Worm (Caenorhabditis elegans): ENCODE measurements around the gene clec-216.

clec-216 gene

DNA sequence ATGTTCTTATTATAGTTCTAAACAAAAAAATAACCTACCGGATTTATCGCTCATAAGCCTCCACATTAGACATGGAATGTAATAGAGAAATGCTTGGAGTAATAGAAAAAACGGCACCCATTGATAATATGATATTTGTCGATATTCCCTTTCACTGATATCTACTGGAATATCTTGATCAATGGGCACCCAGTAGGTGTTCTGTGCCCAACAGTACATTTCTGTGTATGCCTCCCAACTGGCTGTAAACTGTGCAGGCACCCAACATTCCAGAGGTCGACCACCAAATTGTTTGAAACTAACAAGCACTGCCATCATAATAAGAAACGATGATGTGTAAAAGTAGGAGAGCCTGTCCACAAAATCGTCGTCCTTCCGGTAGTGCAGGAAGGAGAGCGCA lies 11.7 kb upstream of the clec-216 start:
- TF ChIP-seq lsy-27 (tag; optimal IDR thresholded peaks at IDR 0.05; ENCODE audit: borderline replicate concordance, insufficient read depth): no peak
- TF ChIP-seq egl-44 (GFP tag; IDR thresholded peaks at IDR 0.05): no peak
- TF ChIP-seq bed-1 (GFP tag; IDR thresholded peaks at IDR 0.05): no peak

DNA sequence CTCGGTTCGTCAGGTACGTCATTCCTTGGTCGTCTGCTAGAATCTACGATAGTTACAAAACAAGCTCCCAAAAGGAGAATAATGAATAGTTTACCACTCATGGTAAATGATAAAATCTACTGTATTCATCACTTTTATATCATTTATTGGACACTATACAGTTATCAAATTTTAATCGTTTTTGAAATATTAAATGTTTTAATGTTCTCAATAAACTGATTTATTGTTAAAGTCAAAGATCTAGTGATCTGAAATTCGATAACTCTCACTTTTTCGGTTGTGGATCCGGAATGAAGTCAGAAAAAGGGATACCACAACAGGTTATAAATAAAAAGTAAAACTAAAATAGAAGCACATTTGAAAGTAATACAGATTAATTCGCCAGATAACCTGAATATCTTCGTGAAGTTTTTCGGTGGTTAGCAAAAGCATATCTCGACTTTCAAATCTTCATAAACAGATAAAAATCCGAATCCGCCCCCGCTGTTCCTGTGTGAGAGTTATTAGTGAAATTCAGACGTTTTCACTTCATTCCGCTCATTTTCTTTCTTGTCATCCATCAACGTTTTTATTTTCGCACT lies 6.1 kb upstream of the clec-216 start, which contains the start of the genes clec-217 and F26D11.2:
clec-217 (minus strand) TSS at position 101 of the 581 bp plus-strand sequence.
F26D11.2 (plus strand) TSS at position 531 of the 581 bp plus-strand sequence.
- TF ChIP-seq snpc-3.4 (tag; optimal IDR thresholded peaks at IDR 0.05): no peak
- TF ChIP-seq ztf-28 (GFP tag; IDR thresholded peaks at IDR 0.05): no peak

DNA sequence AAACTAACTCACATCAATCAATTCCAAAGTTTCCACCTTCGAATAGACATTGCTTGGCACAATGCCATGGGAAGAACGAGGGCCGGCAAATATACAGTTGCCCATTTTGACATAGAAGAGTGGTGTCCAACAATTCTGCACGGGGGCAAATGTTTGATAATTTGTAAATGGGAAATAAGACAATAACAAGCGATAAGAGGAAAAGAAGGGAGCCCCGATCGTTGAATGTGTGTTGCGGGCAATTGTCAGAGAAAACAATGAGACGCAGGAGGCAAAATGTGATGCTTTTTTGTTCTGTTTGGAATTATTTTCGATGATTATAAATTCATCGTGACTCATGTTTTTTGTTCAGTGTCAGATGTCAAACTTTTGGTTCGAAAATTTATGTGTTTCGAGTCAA lies 3.5 kb upstream of the clec-216 start, which contains the start of gene pals-34:
pals-34 (minus strand) TSS at position 280 of the 400 bp plus-strand sequence.
- TF ChIP-seq Y56A3A.18 (GFP tag; IDR thresholded peaks at IDR 0.05) (no peak), lsl-1 (GFP tag; optimal IDR thresholded peaks at IDR 0.05) (no peak), unc-62 (GFP tag; optimal IDR thresholded peaks at IDR 0.05) (no peak), Y95B8A.8 (GFP tag; IDR thresholded peaks at IDR 0.05) (no peak), ets-4 (GFP tag; optimal IDR thresholded peaks at IDR 0.05) (no peak), hlh-12 (tag; optimal IDR thresholded peaks at IDR 0.05) (no peak), nhr-120 (GFP tag; IDR thresholded peaks at IDR 0.05) (no peak), B0019.2 (GFP tag; conservative IDR thresholded peaks at IDR 0.05) (no peak), F52B5.7 (tag; optimal IDR thresholded peaks at IDR 0.05) (no peak), ztf-22 (GFP tag; optimal IDR thresholded peaks at IDR 0.05) (no peak), attf-5 (GFP tag; optimal IDR thresholded peaks at IDR 0.05) (no peak), snpc-1.1 (tag; optimal IDR thresholded peaks at IDR 0.05; ENCODE audit: insufficient read depth) (no peak)

- peak; percentile 43 for TF ChIP-seq nhr-80 (tag; optimal IDR thresholded peaks at IDR 0.05)
- TF ChIP-seq cebp-1 (GFP tag; IDR thresholded peaks at IDR 0.05): peak; percentile 94
- peak; percentile 98 for TF ChIP-seq cebp-1 (tag; optimal IDR thresholded peaks at IDR 0.05)
- no peak for TF ChIP-seq ceh-91 (GFP tag; IDR thresholded peaks at IDR 0.05)
Observed at ce11 chrV:7955168-7955567, 2.4 kb upstream of the clec-216 start, which contains the start of gene F26D11.12. Gene F26D11.12 (minus strand): TSS chrV:7955312.

DNA sequence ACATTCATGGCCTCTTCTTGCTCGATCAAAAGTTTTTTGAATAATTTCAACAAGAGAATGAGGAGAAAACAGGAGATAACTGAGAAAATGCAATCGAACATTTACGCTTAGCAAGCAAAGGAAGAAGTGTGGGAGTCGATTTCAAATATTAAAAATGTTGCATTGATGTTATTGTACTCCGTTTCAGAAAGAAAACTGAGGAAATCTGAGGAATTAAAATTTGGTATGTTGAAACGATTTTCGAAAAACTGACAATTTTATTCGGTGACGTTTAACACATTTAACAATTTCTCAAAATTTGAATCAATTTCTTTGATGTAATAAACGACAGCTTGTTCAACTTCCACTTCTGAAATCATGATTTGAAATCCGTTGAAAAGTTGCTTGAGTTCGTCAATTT lies 1.8 kb upstream of the clec-216 start, which contains the start of gene F26D11.13:
F26D11.13 (minus strand) TSS at position 101 of the 400 bp plus-strand sequence.
- no peak for TF ChIP-seq lag-1 (GFP tag; IDR thresholded peaks at IDR 0.05)
- no peak for TF ChIP-seq T07F8.4 (tag; optimal IDR thresholded peaks at IDR 0.05)
- TF ChIP-seq egl-18 (GFP tag; IDR thresholded peaks at IDR 0.05): no peak
- TF ChIP-seq F10E7.11 (tag; optimal IDR thresholded peaks at IDR 0.05): no peak
- no peak for TF ChIP-seq cebp-2 (GFP tag; IDR thresholded peaks at IDR 0.05)

DNA sequence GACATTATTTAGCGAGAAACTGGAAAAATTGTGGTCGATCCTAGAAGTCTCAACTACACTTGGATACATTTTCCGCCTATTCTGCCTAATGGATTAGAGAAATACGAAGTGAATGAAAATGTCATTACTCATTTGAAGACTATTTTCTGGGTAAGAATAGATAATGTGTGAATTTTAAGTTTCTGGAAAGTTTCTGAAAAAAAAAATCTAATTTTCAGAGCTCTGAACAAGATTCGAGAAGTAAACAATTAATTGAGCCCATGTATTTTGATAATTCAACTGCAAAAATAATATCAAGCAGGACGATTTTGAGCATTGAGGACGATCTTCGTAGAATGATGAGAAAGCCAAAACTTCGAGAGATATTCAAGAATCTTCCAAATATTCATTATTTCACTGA lies 6.5 kb downstream of the clec-216 start:
- TF ChIP-seq B0035.1 (tag; optimal IDR thresholded peaks at IDR 0.05) (no peak), gei-17 (GFP tag; optimal IDR thresholded peaks at IDR 0.05) (no peak), zim-3 (tag; optimal IDR thresholded peaks at IDR 0.05) (no peak), Y53G8AR.9 (GFP tag; conservative IDR thresholded peaks at IDR 0.05) (no peak), hlh-12 (tag; optimal IDR thresholded peaks at IDR 0.05) (no peak), ztf-26 (tag; optimal IDR thresholded peaks at IDR 0.05) (no peak), nhr-90 (tag; optimal IDR thresholded peaks at IDR 0.05) (no peak), hlh-26 (GFP tag; conservative IDR thresholded peaks at IDR 0.05) (no peak), mxl-1 (tag; optimal IDR thresholded peaks at IDR 0.05) (no peak)

Measured in whole organism, young adult.